Worm (Caenorhabditis elegans) whole organism, L4 larva: ENCODE results near the gene scly-1.

Source experiments
- D1046.2 ChIP-seq: fragments of 200-800 bp; sonication (Bioruptor generic); IDR thresholded peaks from 2 replicates; pipeline ENCODE4 v1.3.6; 2022; ENCODE audit warnings: missing genetic modification characterization, missing compliant biosample characterization
- F10B5.3 ChIP-seq: sonication (generic microtip); optimal IDR thresholded peaks from 2 replicates; lab custom pipeline; 2016; ENCODE audit warnings: mild to moderate bottlenecking, missing genetic modification characterization, missing compliant biosample characterization
- F26F4.8 ChIP-seq: fragments of 200-800 bp; sonication (Bioruptor generic); conservative IDR thresholded peaks from 2 replicates; pipeline ENCODE4 v1.3.6; 2022; ENCODE audit warnings: missing genetic modification characterization, missing compliant biosample characterization
- F37D6.2 ChIP-seq: sonication (generic microtip); optimal IDR thresholded peaks from 2 replicates; lab custom pipeline; 2016; ENCODE audit warnings: mild to moderate bottlenecking, missing genetic modification characterization, missing compliant biosample characterization
- F49E8.2 ChIP-seq: sonication (generic microtip); optimal IDR thresholded peaks from 2 replicates; lab custom pipeline; 2016; ENCODE audit warnings: missing compliant biosample characterization, mild to moderate bottlenecking, missing genetic modification characterization, borderline replicate concordance
- T26A8.4 ChIP-seq: fragments of 200-800 bp; sonication (Bioruptor generic); IDR thresholded peaks from 2 replicates; pipeline ENCODE4 v1.3.6; 2022; ENCODE audit warnings: missing genetic modification characterization, missing compliant biosample characterization
- Y48G9A.11 ChIP-seq: fragments of 200-800 bp; sonication (Bioruptor generic); IDR thresholded peaks from 2 replicates; pipeline ENCODE4 v1.3.6; 2022; ENCODE audit warnings: missing genetic modification reagents, missing genetic modification characterization, missing compliant biosample characterization
- Y5F2A.4 ChIP-seq: fragments of 200-800 bp; sonication (Bioruptor generic); optimal IDR thresholded peaks from 2 replicates; lab custom pipeline; 2018; ENCODE audit warnings: mild to moderate bottlenecking, missing genetic modification characterization, missing compliant biosample characterization
- Y75B8A.6 ChIP-seq: fragments of 200-800 bp; sonication (Bioruptor generic); IDR thresholded peaks from 2 replicates; pipeline ENCODE4 v1.3.6; 2022; ENCODE audit warnings: missing genetic modification reagents, missing genetic modification characterization, missing compliant biosample characterization
- aha-1 ChIP-seq: fragments of 150-350 bp; peaks from one replicate; lab custom pipeline; 2014; ENCODE audit warnings: missing biosample characterization, missing genetic modification characterization
- ama-1 ChIP-seq: fragments of 150-350 bp; optimal IDR thresholded peaks from 2 replicates; lab custom pipeline; 2014; ENCODE audit warnings: inconsistent platforms, mixed read lengths
- arid-1 ChIP-seq: fragments of 200-800 bp; sonication (Bioruptor generic); conservative IDR thresholded peaks from 2 replicates; pipeline ENCODE4 v1.3.6; 2022; ENCODE audit warnings: missing genetic modification reagents, missing genetic modification characterization, missing compliant biosample characterization
- ceh-20 ChIP-seq: fragments of 200-800 bp; sonication (Bioruptor generic); IDR thresholded peaks from 2 replicates; pipeline ENCODE4 v1.3.6; 2022; ENCODE audit warnings: missing genetic modification reagents, missing genetic modification characterization, missing compliant biosample characterization
- ceh-28 ChIP-seq: fragments of 150-350 bp; optimal IDR thresholded peaks from 2 replicates; lab custom pipeline; 2014; ENCODE audit warnings: missing biosample characterization, missing genetic modification reagents, missing genetic modification characterization
- ceh-44 ChIP-seq: fragments of 200-800 bp; sonication (Bioruptor generic); IDR thresholded peaks from 2 replicates; pipeline ENCODE4 v1.3.6; 2022; ENCODE audit warnings: missing genetic modification reagents, missing genetic modification characterization, missing compliant biosample characterization
- ceh-62 ChIP-seq: sonication (generic microtip); optimal IDR thresholded peaks from 2 replicates; lab custom pipeline; 2017; ENCODE audit warnings: missing biosample characterization, missing genetic modification characterization
- ceh-82 ChIP-seq: sonication (generic microtip); optimal IDR thresholded peaks from 2 replicates; lab custom pipeline; 2017; ENCODE audit warnings: missing biosample characterization, missing genetic modification characterization
- cey-2 ChIP-seq: sonication (generic microtip); optimal IDR thresholded peaks from 3 replicates; lab custom pipeline; 2017; ENCODE audit warnings: missing genetic modification characterization, mild to moderate bottlenecking, missing compliant biosample characterization, antibody characterized with exemption, borderline replicate concordance; ENCODE audit not compliant: insufficient read depth
- ctbp-1 ChIP-seq: fragments of 200-800 bp; sonication (Bioruptor generic); IDR thresholded peaks from 2 replicates; pipeline ENCODE4 v1.3.6; 2022; ENCODE audit warnings: missing genetic modification reagents, missing genetic modification characterization, missing compliant biosample characterization
- daf-16 ChIP-seq, 3 experiments: sonication (generic microtip); optimal IDR thresholded peaks; 2 replicates each; lab custom pipeline; 2016 to 2017; ENCODE audit warnings: missing genetic modification characterization in 3 of 3, missing genetic modification reagents in 3 of 3, mild to moderate bottlenecking in 2 of 3, missing compliant biosample characterization in 2 of 3, missing biosample characterization in 1 of 3, moderate library complexity in 1 of 3
- dmd-9 ChIP-seq: fragments of 200-800 bp; sonication (Bioruptor generic); IDR thresholded peaks from 2 replicates; pipeline ENCODE4 v1.3.6; 2022; ENCODE audit warnings: missing genetic modification reagents, missing genetic modification characterization, missing compliant biosample characterization
- dpl-1 ChIP-seq: fragments of 150-350 bp; optimal IDR thresholded peaks from 2 replicates; lab custom pipeline; 2014; ENCODE audit warnings: missing biosample characterization, missing genetic modification reagents, missing genetic modification characterization
- egl-27 ChIP-seq: sonication (generic microtip); optimal IDR thresholded peaks from 3 replicates; lab custom pipeline; 2017; ENCODE audit warnings: missing biosample characterization, missing genetic modification reagents, missing genetic modification characterization
- hlh-30 ChIP-seq: sonication (generic microtip); optimal IDR thresholded peaks from 2 replicates; lab custom pipeline; 2017; ENCODE audit warnings: antibody characterized with exemption, mild to moderate bottlenecking, missing genetic modification characterization, missing compliant biosample characterization; ENCODE audit not compliant: insufficient read depth
- jun-1 ChIP-seq: fragments of 150-350 bp; optimal IDR thresholded peaks from 2 replicates; lab custom pipeline; 2014; ENCODE audit warnings: missing biosample characterization, missing genetic modification reagents, missing genetic modification characterization
- lim-7 ChIP-seq: fragments of 200-800 bp; sonication (Bioruptor generic); IDR thresholded peaks from 2 replicates; pipeline ENCODE4 v1.3.6; 2022; ENCODE audit warnings: missing genetic modification characterization, missing compliant biosample characterization
- lin-13 ChIP-seq: fragments of 150-350 bp; optimal IDR thresholded peaks from 2 replicates; lab custom pipeline; 2014; ENCODE audit warnings: missing biosample characterization, missing genetic modification reagents, missing genetic modification characterization
- lin-15B ChIP-seq: fragments of 150-350 bp; sonication (generic microtip); optimal IDR thresholded peaks from 3 replicates; lab custom pipeline; 2014; ENCODE audit warnings: missing biosample characterization, missing genetic modification characterization
- lin-38 ChIP-seq: fragments of 200-800 bp; sonication (Bioruptor generic); IDR thresholded peaks from 2 replicates; pipeline ENCODE4 v1.3.6; 2022; ENCODE audit warnings: missing genetic modification reagents, missing genetic modification characterization, missing compliant biosample characterization
- madf-9 ChIP-seq: fragments of 200-800 bp; sonication (Bioruptor generic); conservative IDR thresholded peaks from 2 replicates; pipeline ENCODE4 v1.3.6; 2022; ENCODE audit warnings: missing genetic modification reagents, missing genetic modification characterization, missing compliant biosample characterization
- mdl-1 ChIP-seq, 2 experiments: fragments of 150-350 bp in 1 of 2; sonication (generic microtip) in 1 of 2; optimal IDR thresholded peaks; 2 replicates each; lab custom pipeline; 2014 to 2017; ENCODE audit warnings: missing biosample characterization in 2 of 2, missing genetic modification characterization in 2 of 2
- mep-1 ChIP-seq: fragments of 150-350 bp; sonication (generic microtip); optimal IDR thresholded peaks from 3 replicates; lab custom pipeline; 2014; ENCODE audit warnings: missing biosample characterization, missing genetic modification characterization
- nhr-10 ChIP-seq: fragments of 150-350 bp; optimal IDR thresholded peaks from 2 replicates; lab custom pipeline; 2014; ENCODE audit warnings: missing biosample characterization, missing genetic modification characterization
- nhr-102 ChIP-seq: sonication (generic microtip); optimal IDR thresholded peaks from 2 replicates; lab custom pipeline; 2016; ENCODE audit warnings: mild to moderate bottlenecking, missing genetic modification characterization, moderate library complexity, missing compliant biosample characterization
- nhr-111 ChIP-seq: fragments of 200-800 bp; sonication (Bioruptor generic); optimal IDR thresholded peaks from 2 replicates; lab custom pipeline; 2018; ENCODE audit warnings: mild to moderate bottlenecking, missing genetic modification characterization, missing compliant biosample characterization
- nhr-41 ChIP-seq: fragments of 200-800 bp; sonication (Bioruptor generic); IDR thresholded peaks from 2 replicates; pipeline ENCODE4 v1.3.6; 2022; ENCODE audit warnings: missing genetic modification reagents, missing genetic modification characterization, missing compliant biosample characterization
- nhr-42 ChIP-seq: fragments of 200-800 bp; sonication (Bioruptor generic); IDR thresholded peaks from 2 replicates; pipeline ENCODE4 v1.3.6; 2022; ENCODE audit warnings: missing genetic modification characterization, missing compliant biosample characterization
- nhr-48 ChIP-seq: sonication (generic microtip); optimal IDR thresholded peaks from 2 replicates; lab custom pipeline; 2016; ENCODE audit warnings: mild to moderate bottlenecking, missing genetic modification characterization, missing compliant biosample characterization
- nhr-76 ChIP-seq: fragments of 150-350 bp; optimal IDR thresholded peaks from 2 replicates; lab custom pipeline; 2014; ENCODE audit warnings: missing biosample characterization, missing genetic modification characterization
- nhr-77 ChIP-seq: fragments of 150-350 bp; optimal IDR thresholded peaks from 2 replicates; lab custom pipeline; 2014; ENCODE audit warnings: missing biosample characterization, missing genetic modification characterization
- sdz-12 ChIP-seq: fragments of 200-800 bp; sonication (Bioruptor generic); optimal IDR thresholded peaks from 2 replicates; lab custom pipeline; 2018; ENCODE audit warnings: mild to moderate bottlenecking, missing genetic modification characterization, missing compliant biosample characterization
- snpc-1.2 ChIP-seq: fragments of 200-800 bp; sonication (Bioruptor generic); IDR thresholded peaks from 2 replicates; pipeline ENCODE4 v1.3.6; 2022; ENCODE audit warnings: missing genetic modification reagents, missing genetic modification characterization, missing compliant biosample characterization
- tag-97 ChIP-seq: fragments of 200-800 bp; sonication (Bioruptor generic); IDR thresholded peaks from 2 replicates; pipeline ENCODE4 v1.3.6; 2022; ENCODE audit warnings: missing genetic modification characterization, missing compliant biosample characterization
- tra-1 ChIP-seq: fragments of 200-800 bp; sonication (Bioruptor generic); IDR thresholded peaks from 2 replicates; pipeline ENCODE4 v1.3.6; 2022; ENCODE audit warnings: missing genetic modification reagents, missing genetic modification characterization, missing compliant biosample characterization
- unc-39 ChIP-seq: sonication (generic microtip); optimal IDR thresholded peaks from 2 replicates; lab custom pipeline; 2017; ENCODE audit warnings: missing biosample characterization, missing genetic modification characterization
- unc-62 ChIP-seq, 3 experiments: fragments of 150-350 bp in 1 of 3; sonication (generic microtip); optimal IDR thresholded peaks in 2 of 3; peaks in 1 of 3; 1 replicate in 1 of 3; 2 replicates in 2 of 3; lab custom pipeline; 2014 to 2017; ENCODE audit warnings: missing biosample characterization in 3 of 3, missing genetic modification characterization in 3 of 3, missing genetic modification reagents in 3 of 3, missing genotype in 1 of 3
- vab-7 ChIP-seq: fragments of 200-800 bp; sonication (Bioruptor generic); IDR thresholded peaks from 2 replicates; pipeline ENCODE4 v1.3.6; 2022; ENCODE audit warnings: missing genetic modification reagents, missing genetic modification characterization, missing compliant biosample characterization
- zag-1 ChIP-seq: fragments of 150-350 bp; optimal IDR thresholded peaks from 2 replicates; lab custom pipeline; 2014; ENCODE audit warnings: missing biosample characterization, missing genetic modification characterization
- zfp-2 ChIP-seq: sonication (generic microtip); optimal IDR thresholded peaks from 2 replicates; lab custom pipeline; 2016; ENCODE audit warnings: mild to moderate bottlenecking, missing genetic modification characterization, missing compliant biosample characterization
- zip-2 ChIP-seq: fragments of 150-350 bp; optimal IDR thresholded peaks from 2 replicates; lab custom pipeline; 2014; ENCODE audit warnings: missing biosample characterization, missing genetic modification characterization

Gene scly-1

DNA sequence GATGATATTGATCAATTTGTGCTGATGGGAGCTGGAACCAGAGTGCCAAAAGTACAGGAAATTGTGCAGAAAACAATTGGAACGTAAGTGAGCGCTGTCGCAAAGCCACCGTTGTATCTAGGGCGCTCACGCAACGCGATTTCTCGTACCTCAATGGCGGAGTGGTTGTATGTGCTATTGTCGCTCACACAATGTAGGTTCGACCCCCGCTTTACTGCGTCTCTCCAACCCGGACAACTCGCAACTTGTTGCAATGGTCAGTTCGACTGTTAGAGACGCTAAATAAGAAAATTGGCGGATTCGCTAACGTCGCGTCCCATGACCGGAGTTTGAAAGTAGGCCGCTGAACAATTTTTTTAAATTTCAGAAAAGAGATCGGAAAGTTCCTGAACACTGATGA, 32.4 kb downstream of the scly-1 start (continued):
- TF ChIP-seq ceh-62 (tag; lab: Kevin White, UChicago) (no peak), dmd-9 (GFP tag; lab: Robert Waterston, UW) (0 out of 2 replicates have a peak, but pooled peaks have one; percentile 35), ceh-44 (GFP tag; lab: Robert Waterston, UW) (no peak), aha-1 (peak; percentile 59), Y5F2A.4 (peak; percentile 67), T26A8.4 (GFP tag; lab: Robert Waterston, UW) (no peak), dpl-1 (peak; percentile 40), F37D6.2 (tag; lab: Kevin White, UChicago) (no peak), arid-1 (GFP tag; lab: Robert Waterston, UW) (peak; percentile 67; the same call in 1 of the 2 replicates), ceh-82 (tag; lab: Kevin White, UChicago) (no peak), zip-2 (tag; lab: Kevin White, UChicago) (no peak), nhr-10 (no peak), tag-97 (GFP tag; lab: Robert Waterston, UW) (no peak), daf-16 (GFP tag; optimal IDR thresholded peaks at IDR 0.05; lab: Kevin White, UChicago) (peak in 1 of 2 experiments; percentile 54), daf-16 (tag; optimal IDR thresholded peaks at IDR 0.05; lab: Kevin White, UChicago) (peak; percentile 39), unc-62 (GFP tag; optimal IDR thresholded peaks at IDR 0.05 in 1 of 2; lab: Kevin White, UChicago) (no peak), unc-62 (tag; optimal IDR thresholded peaks at IDR 0.05; lab: Kevin White, UChicago) (no peak), zfp-2 (no peak), nhr-48 (tag; lab: Kevin White, UChicago) (peak; percentile 30), Y75B8A.6 (no peak), nhr-102 (no peak), F10B5.3 (tag; lab: Kevin White, UChicago) (no peak), Y48G9A.11 (GFP tag; lab: Robert Waterston, UW) (no peak), lim-7 (GFP tag; lab: Robert Waterston, UW) (peak; percentile 70), tra-1 (GFP tag; lab: Robert Waterston, UW) (0 out of 2 replicates have a peak, but pooled peaks have one; percentile 45), hlh-30 (tag; lab: Kevin White, UChicago) (peak; percentile 48), F26F4.8 (GFP tag; lab: Robert Waterston, UW) (no peak; the same call in 1 of the 2 replicates), vab-7 (GFP tag; lab: Robert Waterston, UW) (no peak; the same call in 1 of the 2 replicates), ceh-20 (GFP tag; lab: Robert Waterston, UW) (0 out of 2 replicates have a peak, but pooled peaks have one; percentile 30), ama-1 (lab: Kevin White, UChicago) (no peak), ctbp-1 (0 out of 2 replicates have a peak, but pooled peaks have one; percentile 36), F49E8.2 (tag; lab: Kevin White, UChicago) (peak; percentile 46), D1046.2 (GFP tag; lab: Robert Waterston, UW) (peak; percentile 77; the same call in 1 of the 2 replicates), nhr-76 (tag; lab: Kevin White, UChicago) (no peak), madf-9 (no peak), jun-1 (no peak), lin-15B (no peak), unc-39 (tag; lab: Kevin White, UChicago) (no peak), ceh-28 (tag; lab: Kevin White, UChicago) (no peak), mep-1 (peak; percentile 51), sdz-12 (GFP tag; lab: Kevin White, UChicago) (no peak), nhr-77 (tag; lab: Kevin White, UChicago) (no peak), zag-1 (tag; lab: Kevin White, UChicago) (no peak), nhr-41 (GFP tag; lab: Robert Waterston, UW) (0 out of 2 replicates have a peak, but pooled peaks have one; percentile 16), snpc-1.2 (GFP tag; lab: Robert Waterston, UW) (peak; percentile 77), lin-13 (GFP tag; lab: Kevin White, UChicago) (no peak), cey-2 (tag; lab: Kevin White, UChicago) (no peak), nhr-42 (no peak), lin-38 (peak; percentile 70), egl-27 (tag; lab: Kevin White, UChicago) (no peak), nhr-111 (GFP tag; lab: Kevin White, UChicago) (peak; percentile 10), mdl-1 (tag; optimal IDR thresholded peaks at IDR 0.05; lab: Kevin White, UChicago) (no peak)
